Worm (Caenorhabditis elegans) whole organism, L4/young adult: ENCODE measurements around the gene F08D12.4.

Experiments used
- W03F9.2 ChIP-seq: fragments of 150-350 bp; optimal IDR thresholded peaks from 2 replicates; lab custom pipeline; 2014; ENCODE audit warnings: missing biosample characterization, missing genetic modification characterization
- dao-5 ChIP-seq: sonication (generic microtip); optimal IDR thresholded peaks from 2 replicates; lab custom pipeline; 2016; ENCODE audit warnings: missing genotype, missing genetic modification characterization, moderate library complexity, missing compliant biosample characterization
- him-1 ChIP-seq: sonication (generic microtip); optimal IDR thresholded peaks from 2 replicates; lab custom pipeline; 2016; ENCODE audit warnings: missing genotype, missing genetic modification reagents, missing genetic modification characterization, missing compliant biosample characterization

- TF ChIP-seq dao-5 (tag; lab: Kevin White, UChicago), result no peak
- TF ChIP-seq him-1, result no peak
- TF ChIP-seq W03F9.2 (tag; lab: Kevin White, UChicago), result no peak
These were observed 15.8 kb upstream of the F08D12.4 start, which contains the start of gene fbxb-106 for ce11 chrII:2762108-2762507.
